Fruit fly (Drosophila melanogaster): ENCODE data around the gene Cpr65Ec.

Cpr65Ec gene

DNA sequence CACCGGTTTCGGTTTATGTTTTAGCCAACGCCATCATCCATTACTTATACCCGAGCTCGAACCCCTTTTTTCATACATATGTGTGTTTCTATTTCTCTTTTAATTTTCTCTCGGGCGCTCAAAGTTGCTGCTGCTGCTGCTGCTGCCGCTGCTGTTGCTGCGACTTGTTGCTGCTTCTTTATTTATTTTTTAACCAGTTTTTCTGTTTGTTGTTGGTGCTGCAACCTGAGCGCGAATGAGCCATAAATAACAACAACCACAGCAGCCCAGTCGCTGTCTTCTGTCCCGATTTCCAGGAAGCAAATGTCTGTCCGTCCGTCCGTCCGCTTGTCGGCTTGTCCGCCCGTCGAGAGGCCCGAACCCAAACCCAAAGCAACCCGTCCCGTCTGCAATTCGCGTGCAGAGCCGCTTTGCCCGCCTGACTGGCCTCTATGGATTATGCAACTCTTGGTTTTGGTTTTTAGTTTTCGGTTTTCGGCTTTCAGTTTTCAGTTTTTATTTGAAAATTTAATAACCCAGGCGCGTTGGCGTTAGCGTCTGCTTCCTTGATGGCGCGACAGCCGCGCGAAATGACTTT is 44.7 kb downstream of the Cpr65Ec start (continued):
- TF ChIP-seq CG6276 (GFP tag; optimal IDR thresholded peaks at IDR 0.05), result no peak
- no peak for TF ChIP-seq cyc (GFP tag; optimal IDR thresholded peaks at IDR 0.05)

DNA sequence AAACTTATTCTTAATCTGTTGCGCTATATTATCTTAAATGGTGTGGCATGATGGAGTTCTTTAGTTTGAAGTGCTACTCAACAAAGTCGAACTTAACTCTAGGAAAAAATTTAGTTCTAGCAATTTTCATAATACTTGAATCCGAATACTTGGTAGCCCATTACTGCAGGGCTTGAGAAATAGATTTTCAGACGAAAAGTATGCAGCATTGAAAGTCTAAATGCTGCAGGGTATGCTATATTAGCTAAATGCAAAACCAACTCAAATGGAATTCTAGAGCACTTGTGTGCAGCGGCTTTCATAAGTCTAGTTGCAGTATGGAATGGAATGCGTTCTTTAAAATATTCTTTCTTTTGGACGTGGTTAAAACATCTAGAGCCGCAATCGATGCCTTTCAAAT is 50.3 kb downstream of the Cpr65Ec start:
- TF ChIP-seq CG8632 (GFP tag; optimal IDR thresholded peaks at IDR 0.05) (no peak), fkh (GFP tag; optimal IDR thresholded peaks at IDR 0.05) (no peak), salr (GFP tag; optimal IDR thresholded peaks at IDR 0.05) (no peak), spab (GFP tag; optimal IDR thresholded peaks at IDR 0.05) (no peak), Smox (GFP tag; optimal IDR thresholded peaks at IDR 0.05) (no peak), CG6808 (GFP tag; optimal IDR thresholded peaks at IDR 0.05) (no peak), acj6 (GFP tag; optimal IDR thresholded peaks at IDR 0.05) (no peak), Gug (GFP tag; IDR thresholded peaks at IDR 0.05) (no peak), Sox14 (GFP tag; optimal IDR thresholded peaks at IDR 0.05) (no peak), CG15336 (GFP tag; IDR thresholded peaks at IDR 0.05) (no peak), topi (GFP tag; optimal IDR thresholded peaks at IDR 0.05) (no peak), Ets96B (tag; optimal IDR thresholded peaks at IDR 0.05) (no peak), CG11902 (GFP tag; optimal IDR thresholded peaks at IDR 0.05) (no peak), vri (GFP tag; optimal IDR thresholded peaks at IDR 0.05) (no peak), Eip78C (GFP tag) (no peak)
